Worm (Caenorhabditis elegans): Measurements from ENCODE around the gene T14F9.2.

ce11 chrX:2208391-2208790, 25.7 kb upstream of the T14F9.2 start:
- no peak for TF ChIP-seq hnd-1 (tag; optimal IDR thresholded peaks at IDR 0.05)
- TF ChIP-seq sea-1 (GFP tag; conservative IDR thresholded peaks at IDR 0.05): no peak
- no peak for TF ChIP-seq hmg-4 (GFP tag; optimal IDR thresholded peaks at IDR 0.05)
- TF ChIP-seq tbx-37 (GFP tag; conservative IDR thresholded peaks at IDR 0.05): no peak
- no peak for TF ChIP-seq tra-4 (tag; optimal IDR thresholded peaks at IDR 0.05)
- no peak for TF ChIP-seq ama-1 (optimal IDR thresholded peaks at IDR 0.05)
- TF ChIP-seq ceh-13 (GFP tag; optimal IDR thresholded peaks at IDR 0.05): no peak
- TF ChIP-seq F13C5.2 (tag; optimal IDR thresholded peaks at IDR 0.05): no peak
- TF ChIP-seq B0310.2 (tag; optimal IDR thresholded peaks at IDR 0.05): no peak
